Fruit fly (Drosophila melanogaster) whole organism, adult: ENCODE results near the gene CheA7a.

Experiments
- CG11617 ChIP-seq: fragments of 200-800 bp; sonication (Bioruptor generic); optimal IDR thresholded peaks from 2 replicates; lab custom pipeline; 2017; ENCODE audit warnings: mild to moderate bottlenecking, missing biosample characterization, missing genetic modification reagents, missing genetic modification characterization
- CG12768 ChIP-seq: fragments of 200-800 bp; sonication (Bioruptor generic); optimal IDR thresholded peaks from 2 replicates; lab custom pipeline; 2017; ENCODE audit warnings: missing biosample characterization, missing genetic modification characterization, mild to moderate bottlenecking, moderate library complexity, missing genetic modification reagents
- CG14711 ChIP-seq: fragments of 200-800 bp; sonication (Bioruptor generic); optimal IDR thresholded peaks from 2 replicates; lab custom pipeline; 2018; ENCODE audit warnings: missing biosample characterization, mild to moderate bottlenecking, missing genetic modification characterization, moderate library complexity
- CG1620 ChIP-seq: fragments of 200-800 bp; sonication (Bioruptor generic); optimal IDR thresholded peaks from 2 replicates; lab custom pipeline; 2016; ENCODE audit warnings: missing biosample characterization, missing genetic modification characterization
- CG33017 ChIP-seq: fragments of 200-800 bp; sonication (Bioruptor generic); optimal IDR thresholded peaks from 2 replicates; lab custom pipeline; 2018; ENCODE audit warnings: missing biosample characterization, mild to moderate bottlenecking, missing genetic modification characterization, moderate library complexity
- CG5204 ChIP-seq: fragments of 200-800 bp; sonication (Bioruptor generic); optimal IDR thresholded peaks from 2 replicates; lab custom pipeline; 2016; ENCODE audit warnings: missing biosample characterization, missing genetic modification characterization
- CG7045 ChIP-seq: fragments of 200-800 bp; sonication (Bioruptor generic); optimal IDR thresholded peaks from 2 replicates; lab custom pipeline; 2017; ENCODE audit warnings: missing biosample characterization, mild to moderate bottlenecking, missing genetic modification characterization
- CG7101 ChIP-seq: fragments of 200-800 bp; sonication (Bioruptor generic); optimal IDR thresholded peaks from 2 replicates; lab custom pipeline; 2018; ENCODE audit warnings: missing biosample characterization, mild to moderate bottlenecking, missing genetic modification characterization, moderate library complexity
- Clk ChIP-seq: fragments of 200-800 bp; sonication (Bioruptor generic); optimal IDR thresholded peaks from 2 replicates; lab custom pipeline; 2017; ENCODE audit warnings: missing biosample characterization, missing genetic modification characterization
- Crg-1 ChIP-seq: fragments of 200-800 bp; sonication (Bioruptor generic); optimal IDR thresholded peaks from 2 replicates; lab custom pipeline; 2016; ENCODE audit warnings: missing biosample characterization, missing genetic modification characterization
- Hr96 ChIP-seq: fragments of 200-800 bp; sonication (Bioruptor generic); optimal IDR thresholded peaks from 2 replicates; lab custom pipeline; 2016; ENCODE audit warnings: missing biosample characterization, missing genetic modification characterization
- Mnt ChIP-seq: fragments of 200-800 bp; sonication (Bioruptor generic); optimal IDR thresholded peaks from 2 replicates; lab custom pipeline; 2016; ENCODE audit warnings: missing biosample characterization, mild to moderate bottlenecking, missing genetic modification characterization
- bab1 ChIP-seq: fragments of 200-800 bp; sonication (Bioruptor generic); optimal IDR thresholded peaks from 3 replicates; lab custom pipeline; 2019; ENCODE audit warnings: missing biosample characterization, mild to moderate bottlenecking, missing genetic modification characterization, moderate library complexity
- cic ChIP-seq: fragments of 200-800 bp; sonication (Bioruptor generic); optimal IDR thresholded peaks from 2 replicates; lab custom pipeline; 2017; ENCODE audit warnings: missing biosample characterization, mild to moderate bottlenecking, missing genetic modification characterization, moderate library complexity
- cnc ChIP-seq, 2 experiments: fragments of >200 bp; optimal IDR thresholded peaks; 2 replicates each; lab custom pipeline; 2017
- kay ChIP-seq: fragments of 200-800 bp; sonication (Bioruptor generic); peaks from one replicate; lab custom pipeline; 2016; ENCODE audit warnings: missing biosample characterization, missing genetic modification characterization, borderline replicate concordance
- ovo ChIP-seq: fragments of 200-800 bp; sonication (Bioruptor generic); optimal IDR thresholded peaks from 2 replicates; lab custom pipeline; 2016; ENCODE audit warnings: missing biosample characterization, missing genetic modification characterization
- pad ChIP-seq: fragments of 200-800 bp; sonication (Bioruptor generic); optimal IDR thresholded peaks from 3 replicates; lab custom pipeline; 2017; ENCODE audit warnings: missing biosample characterization, missing genetic modification characterization, mild to moderate bottlenecking, moderate library complexity, missing genetic modification reagents
- tj ChIP-seq: fragments of 200-800 bp; sonication (Bioruptor generic); optimal IDR thresholded peaks from 3 replicates; lab custom pipeline; 2017; ENCODE audit warnings: missing biosample characterization, mild to moderate bottlenecking, missing genetic modification characterization, moderate library complexity
- toe ChIP-seq: fragments of 200-800 bp; sonication (Bioruptor generic); optimal IDR thresholded peaks from 2 replicates; lab custom pipeline; 2016; ENCODE audit warnings: missing biosample characterization, missing genetic modification characterization

The CheA7a gene

DNA sequence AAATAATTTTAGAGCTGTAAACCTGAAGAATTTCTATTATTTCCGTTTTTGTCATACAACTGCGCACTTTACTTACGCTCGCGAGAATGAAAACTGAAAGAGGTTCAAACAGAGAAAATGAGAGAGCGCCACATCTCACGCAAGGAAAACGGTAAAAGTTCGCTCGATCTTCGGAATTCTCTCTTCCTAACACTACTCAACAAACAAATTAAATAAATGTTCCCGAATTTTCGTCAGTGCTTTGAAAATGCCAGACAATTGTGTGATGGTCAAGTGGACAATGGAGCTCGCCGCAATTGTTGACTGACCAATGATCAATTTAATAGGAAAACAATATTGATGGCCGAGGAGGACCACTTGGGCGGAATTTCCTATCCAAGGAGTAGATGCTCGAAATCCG is 27.8 kb downstream of the CheA7a start, which contains the start of gene CG1677:
Gene CG1677, minus strand, starts transcription at position 101 of the 400 bp plus-strand sequence.
- TF ChIP-seq CG1620 (GFP tag; lab: Kevin White, UChicago) (no peak), CG33017 (tag; lab: Kevin White, UChicago) (no peak), Crg-1 (GFP tag; lab: Kevin White, UChicago) (no peak), tj (GFP tag; lab: Kevin White, UChicago) (no peak), bab1 (GFP tag; lab: Kevin White, UChicago) (no peak), CG7101 (tag; lab: Kevin White, UChicago) (no peak), ovo (GFP tag; lab: Kevin White, UChicago) (no peak), Clk (GFP tag; lab: Kevin White, UChicago) (no peak), Mnt (GFP tag; lab: Kevin White, UChicago) (no peak), CG14711 (tag; lab: Kevin White, UChicago) (no peak), kay (no peak), cnc (optimal IDR thresholded peaks at IDR 0.05; lab: Kevin White, UChicago) (no peak), CG5204 (GFP tag; lab: Kevin White, UChicago) (no peak), pad (no peak), toe (no peak), CG12768 (GFP tag; lab: Kevin White, UChicago) (no peak)

DNA sequence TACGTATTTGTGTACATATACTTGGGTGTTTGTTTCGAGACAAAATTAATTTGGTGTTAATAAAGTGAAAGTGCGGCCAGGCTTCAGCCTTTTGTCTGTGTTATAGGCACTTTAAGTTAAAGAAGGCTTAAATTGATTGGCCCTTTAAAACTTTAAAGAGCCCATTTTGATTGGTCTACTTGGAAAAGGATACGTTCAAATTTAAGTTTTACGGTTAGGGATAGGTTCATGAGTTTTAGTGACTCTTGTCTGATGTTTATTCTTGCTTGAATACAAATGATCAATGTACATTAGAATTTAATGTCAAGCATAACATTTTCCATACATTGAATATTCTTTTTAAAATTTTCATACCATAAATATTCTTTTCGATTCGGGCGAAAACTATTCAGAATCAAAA is 29.0 kb downstream of the CheA7a start, which contains the start of gene CG32727:
Gene CG32727, plus strand, starts transcription at position 301 of the 400 bp plus-strand sequence.
- no peak for TF ChIP-seq Crg-1 (GFP tag; lab: Kevin White, UChicago)
- no peak for TF ChIP-seq Hr96
- no peak for TF ChIP-seq CG14711 (tag; lab: Kevin White, UChicago)
- no peak for TF ChIP-seq tj (GFP tag; lab: Kevin White, UChicago)
- no peak for TF ChIP-seq CG12768 (GFP tag; lab: Kevin White, UChicago)
- no peak for TF ChIP-seq CG7101 (tag; lab: Kevin White, UChicago)
- no peak for TF ChIP-seq CG33017 (tag; lab: Kevin White, UChicago)
- TF ChIP-seq kay: no peak
- TF ChIP-seq CG1620 (GFP tag; lab: Kevin White, UChicago): no peak
- no peak for TF ChIP-seq CG7045 (GFP tag; lab: Kevin White, UChicago)

DNA sequence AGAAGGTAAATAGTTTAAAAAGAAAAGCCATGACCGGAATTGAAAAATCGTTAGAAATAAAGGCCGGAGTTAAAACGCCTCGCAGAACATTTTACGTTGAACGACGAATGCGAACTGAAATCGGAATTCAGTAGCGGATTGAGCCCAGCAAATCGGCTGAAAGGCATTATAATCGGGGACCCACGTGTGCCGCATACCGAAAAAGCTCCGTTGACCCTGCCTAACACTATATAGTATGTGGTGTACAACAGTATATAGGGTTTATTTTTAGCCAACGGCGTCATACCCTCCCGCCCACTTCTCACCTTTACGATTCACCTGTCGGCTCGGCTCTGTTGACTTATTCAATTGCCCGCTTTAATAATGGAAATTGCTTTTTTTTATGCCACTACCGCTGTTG is 33.9 kb downstream of the CheA7a start, which contains the start of gene CG42246:
Gene CG42246, minus strand, starts transcription at position 101 of the 400 bp plus-strand sequence.
- TF ChIP-seq CG7101 (tag; lab: Kevin White, UChicago) (no peak), cic (no peak), Hr96 (no peak), tj (GFP tag; lab: Kevin White, UChicago) (no peak), CG14711 (tag; lab: Kevin White, UChicago) (no peak), pad (no peak), bab1 (GFP tag; lab: Kevin White, UChicago) (no peak), Crg-1 (GFP tag; lab: Kevin White, UChicago) (no peak), CG33017 (tag; lab: Kevin White, UChicago) (no peak), ovo (GFP tag; lab: Kevin White, UChicago) (no peak), CG12768 (GFP tag; lab: Kevin White, UChicago) (no peak), CG7045 (GFP tag; lab: Kevin White, UChicago) (no peak), CG11617 (no peak), kay (no peak), CG5204 (GFP tag; lab: Kevin White, UChicago) (no peak), CG1620 (GFP tag; lab: Kevin White, UChicago) (no peak), cnc (optimal IDR thresholded peaks at IDR 0.05; lab: Kevin White, UChicago) (no peak), Mnt (GFP tag; lab: Kevin White, UChicago) (no peak), Clk (GFP tag; lab: Kevin White, UChicago) (no peak), toe (no peak)

dm6 chrX:7412368-7412767 is 34.4 kb downstream of the CheA7a start, which contains the start of gene CG42704:
TSS of gene CG42704 (plus strand) at chrX:7412668.
- TF ChIP-seq CG7045 (GFP tag; lab: Kevin White, UChicago) (no peak), CG11617 (no peak), cnc (optimal IDR thresholded peaks at IDR 0.05; lab: Kevin White, UChicago) (no peak), CG7101 (tag; lab: Kevin White, UChicago) (no peak), CG5204 (GFP tag; lab: Kevin White, UChicago) (no peak), Crg-1 (GFP tag; lab: Kevin White, UChicago) (no peak), Mnt (GFP tag; lab: Kevin White, UChicago) (no peak), toe (no peak), CG14711 (tag; lab: Kevin White, UChicago) (no peak), pad (no peak), CG33017 (tag; lab: Kevin White, UChicago) (no peak), kay (no peak), Hr96 (no peak), Clk (GFP tag; lab: Kevin White, UChicago) (no peak), cic (no peak), CG1620 (GFP tag; lab: Kevin White, UChicago) (no peak), bab1 (GFP tag; lab: Kevin White, UChicago) (no peak), tj (GFP tag; lab: Kevin White, UChicago) (no peak), ovo (GFP tag; lab: Kevin White, UChicago) (no peak), CG12768 (GFP tag; lab: Kevin White, UChicago) (no peak)

dm6 chrX:7413569-7413968 is 35.6 kb downstream of the CheA7a start, which contains the start of gene CG42705:
TSS of gene CG42705 (plus strand) at chrX:7413869.
- TF ChIP-seq CG7101 (tag; lab: Kevin White, UChicago) (no peak), Hr96 (no peak), toe (no peak), ovo (GFP tag; lab: Kevin White, UChicago) (no peak), CG5204 (GFP tag; lab: Kevin White, UChicago) (no peak), cic (no peak), tj (GFP tag; lab: Kevin White, UChicago) (no peak), Mnt (GFP tag; lab: Kevin White, UChicago) (no peak), bab1 (GFP tag; lab: Kevin White, UChicago) (no peak), CG14711 (tag; lab: Kevin White, UChicago) (no peak), CG7045 (GFP tag; lab: Kevin White, UChicago) (no peak), Crg-1 (GFP tag; lab: Kevin White, UChicago) (no peak), CG33017 (tag; lab: Kevin White, UChicago) (no peak), CG12768 (GFP tag; lab: Kevin White, UChicago) (no peak), cnc (optimal IDR thresholded peaks at IDR 0.05; lab: Kevin White, UChicago) (no peak), CG1620 (GFP tag; lab: Kevin White, UChicago) (no peak), CG11617 (no peak), Clk (GFP tag; lab: Kevin White, UChicago) (no peak), pad (no peak), kay (no peak)
